Worm (Caenorhabditis elegans) whole organism, L1 larva: Measurements from ENCODE around the gene txt-6.

Experiments
- ama-1 ChIP-seq: fragments of 150-350 bp; optimal IDR thresholded peaks from 2 replicates; lab custom pipeline; 2014
- ces-1 ChIP-seq: fragments of 150-350 bp; optimal IDR thresholded peaks from 2 replicates; lab custom pipeline; 2014; ENCODE audit warnings: missing biosample characterization, missing genetic modification reagents, missing genetic modification characterization
- elt-3 ChIP-seq, 6 experiments: fragments of 150-350 bp in 1 of 6; sonication (generic microtip); optimal IDR thresholded peaks; 2 replicates each; lab custom pipeline; 2017 to 2018; ENCODE audit warnings: missing biosample characterization in 6 of 6, missing genetic modification characterization in 6 of 6, inconsistent platforms in 1 of 6
- fkh-10 ChIP-seq: sonication (generic microtip); optimal IDR thresholded peaks from 2 replicates; lab custom pipeline; 2017; ENCODE audit warnings: missing biosample characterization, missing genetic modification reagents, missing genetic modification characterization
- nhr-11 ChIP-seq: fragments of 150-350 bp; optimal IDR thresholded peaks from 2 replicates; lab custom pipeline; 2014; ENCODE audit warnings: missing biosample characterization, missing genetic modification characterization
- nhr-76 ChIP-seq: sonication (generic microtip); optimal IDR thresholded peaks from 2 replicates; lab custom pipeline; 2017; ENCODE audit warnings: missing biosample characterization, missing genetic modification characterization
- nhr-90 ChIP-seq: sonication (generic microtip); optimal IDR thresholded peaks from 2 replicates; lab custom pipeline; 2016; ENCODE audit warnings: mild to moderate bottlenecking, missing genetic modification characterization, missing compliant biosample characterization; ENCODE audit not compliant: poor library complexity

DNA sequence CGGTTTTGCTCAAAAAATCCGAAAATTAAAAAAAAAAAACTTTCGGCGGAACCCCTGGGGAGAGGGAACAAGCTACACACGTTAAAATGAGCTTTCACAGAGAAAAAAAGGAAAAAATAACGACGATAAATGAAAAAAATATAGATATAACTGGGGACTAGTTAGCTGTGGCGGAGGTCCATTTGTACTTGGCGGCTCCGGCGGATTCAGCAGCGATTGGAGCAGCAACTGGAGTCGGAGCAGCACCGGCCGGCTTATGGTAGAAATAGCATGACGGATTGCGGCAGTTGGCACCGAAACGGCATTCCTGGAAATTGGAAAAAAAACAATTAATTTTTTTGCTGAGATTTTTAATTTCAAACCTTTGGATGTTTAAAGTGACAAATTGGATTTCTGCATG is 44.2 kb downstream of the txt-6 start:
- TF ChIP-seq nhr-90 (no peak), nhr-11 (tag; lab: Kevin White, UChicago) (no peak), elt-3 (tag; optimal IDR thresholded peaks at IDR 0.05; lab: Kevin White, UChicago) (no peak), fkh-10 (no peak), nhr-76 (tag; lab: Kevin White, UChicago) (no peak), ama-1 (lab: Kevin White, UChicago) (no peak), ces-1 (GFP tag; lab: Kevin White, UChicago) (no peak)
